Fruit fly (Drosophila melanogaster) whole organism, embryonic: Measurements from ENCODE around the gene Baldspot.

ENCODE experiments used
- Abd-B ChIP-seq: fragments of 200-800 bp; sonication (Bioruptor generic); optimal IDR thresholded peaks from 2 replicates; lab custom pipeline; 2018; ENCODE audit warnings: missing biosample characterization, mild to moderate bottlenecking, missing genetic modification characterization, moderate library complexity
- CG10209 ChIP-seq: fragments of 200-800 bp; sonication (Bioruptor generic); optimal IDR thresholded peaks from 3 replicates; lab custom pipeline; 2017; ENCODE audit warnings: missing biosample characterization, mild to moderate bottlenecking, missing genetic modification characterization, missing genetic modification reagents
- CG10462 ChIP-seq: fragments of 200-800 bp; sonication (Bioruptor generic); optimal IDR thresholded peaks from 2 replicates; lab custom pipeline; 2016; ENCODE audit warnings: missing biosample characterization, missing genetic modification characterization
- CG10565 ChIP-seq: fragments of 200-800 bp; sonication (Bioruptor generic); optimal IDR thresholded peaks from 3 replicates; lab custom pipeline; 2016; ENCODE audit warnings: missing biosample characterization, mild to moderate bottlenecking, missing genetic modification characterization
- CG13287 ChIP-seq: fragments of 200-800 bp; sonication (Bioruptor generic); IDR thresholded peaks from 2 replicates; pipeline ENCODE4 v1.3.6; 2022; ENCODE audit warnings: missing biosample characterization, missing genetic modification characterization; ENCODE audit not compliant: partially characterized antibody
- CG14014 ChIP-seq: fragments of 200-800 bp; sonication (Bioruptor generic); IDR thresholded peaks from 2 replicates; pipeline ENCODE4 v1.3.6; 2022; ENCODE audit warnings: missing biosample characterization, missing genetic modification characterization
- CG14050 ChIP-seq: fragments of 200-800 bp; sonication (Bioruptor generic); IDR thresholded peaks from 3 replicates; pipeline ENCODE4 v1.3.6; 2022; ENCODE audit warnings: missing biosample characterization, missing genetic modification characterization
- CG15073 ChIP-seq: fragments of 200-800 bp; sonication (Bioruptor generic); optimal IDR thresholded peaks from 2 replicates; lab custom pipeline; 2016; ENCODE audit warnings: missing biosample characterization, missing genetic modification characterization
- CG1529 ChIP-seq: fragments of 200-800 bp; sonication (Bioruptor generic); optimal IDR thresholded peaks from 3 replicates; lab custom pipeline; 2018; ENCODE audit warnings: missing biosample characterization, missing genetic modification characterization
- CG1603 ChIP-seq: fragments of 200-800 bp; sonication (Bioruptor generic); optimal IDR thresholded peaks from 2 replicates; lab custom pipeline; 2019; ENCODE audit warnings: missing biosample characterization, mild to moderate bottlenecking, missing genetic modification characterization, moderate library complexity
- CG17912 ChIP-seq: fragments of 200-800 bp; sonication (Bioruptor generic); optimal IDR thresholded peaks from 2 replicates; lab custom pipeline; 2018; ENCODE audit warnings: missing biosample characterization, mild to moderate bottlenecking, missing genetic modification characterization
- CG1792 ChIP-seq: fragments of 200-800 bp; sonication (Bioruptor generic); optimal IDR thresholded peaks from 2 replicates; lab custom pipeline; 2016; ENCODE audit warnings: missing biosample characterization, missing genetic modification characterization
- CG2712 ChIP-seq: fragments of 200-800 bp; optimal IDR thresholded peaks from 3 replicates; lab custom pipeline; 2019; ENCODE audit warnings: missing biosample characterization, mild to moderate bottlenecking, missing genetic modification characterization, moderate library complexity
- CG31365 ChIP-seq: fragments of 200-800 bp; sonication (Bioruptor generic); optimal IDR thresholded peaks from 2 replicates; lab custom pipeline; 2018; ENCODE audit warnings: missing biosample characterization, mild to moderate bottlenecking, missing genetic modification characterization
- CG31441 ChIP-seq: fragments of 200-800 bp; sonication (Bioruptor generic); IDR thresholded peaks from 2 replicates; pipeline ENCODE4 v1.3.6; 2022; ENCODE audit warnings: missing biosample characterization, missing genetic modification characterization
- CG33213 ChIP-seq: fragments of 200-800 bp; sonication (Bioruptor generic); optimal IDR thresholded peaks from 3 replicates; lab custom pipeline; 2016; ENCODE audit warnings: missing biosample characterization, missing genetic modification characterization
- CG4328 ChIP-seq: fragments of 200-800 bp; sonication (Bioruptor generic); optimal IDR thresholded peaks from 3 replicates; lab custom pipeline; 2017; ENCODE audit warnings: missing biosample characterization, missing genetic modification reagents, missing genetic modification characterization
- CG6813 ChIP-seq: fragments of 200-800 bp; sonication (Bioruptor generic); optimal IDR thresholded peaks from 2 replicates; lab custom pipeline; 2017; ENCODE audit warnings: missing biosample characterization, missing genetic modification characterization, mild to moderate bottlenecking, moderate library complexity, missing genetic modification reagents
- CG7786 ChIP-seq: fragments of 200-800 bp; sonication (Bioruptor generic); optimal IDR thresholded peaks from 2 replicates; lab custom pipeline; 2016; ENCODE audit warnings: missing biosample characterization, missing genetic modification characterization
- CG8924 ChIP-seq: fragments of 200-800 bp; optimal IDR thresholded peaks from 3 replicates; lab custom pipeline; 2019; ENCODE audit warnings: missing biosample characterization, mild to moderate bottlenecking, missing genetic modification characterization, moderate library complexity
- CG9727 ChIP-seq: fragments of 200-800 bp; sonication (Bioruptor generic); optimal IDR thresholded peaks from 3 replicates; lab custom pipeline; 2017; ENCODE audit warnings: missing biosample characterization, mild to moderate bottlenecking, missing genetic modification characterization
- CTCF ChIP-seq: fragments of 200-800 bp; sonication (Bioruptor generic); optimal IDR thresholded peaks from 2 replicates; lab custom pipeline; 2017; ENCODE audit warnings: missing biosample characterization, mild to moderate bottlenecking, missing genetic modification characterization, moderate library complexity
- Dll ChIP-seq: fragments of 200-800 bp; sonication (Bioruptor generic); IDR thresholded peaks from 4 replicates; pipeline ENCODE4 v1.3.6; 2022; ENCODE audit warnings: missing biosample characterization, missing genetic modification characterization; ENCODE audit not compliant: partially characterized antibody
- ERR ChIP-seq: fragments of 200-800 bp; sonication (Bioruptor generic); optimal IDR thresholded peaks from 2 replicates; lab custom pipeline; 2016; ENCODE audit warnings: missing biosample characterization, missing genetic modification characterization
- Fer1 ChIP-seq: fragments of 200-800 bp; sonication (Bioruptor generic); optimal IDR thresholded peaks from 2 replicates; lab custom pipeline; 2017; ENCODE audit warnings: missing biosample characterization, mild to moderate bottlenecking, missing genetic modification characterization
- HHEX ChIP-seq: fragments of 200-800 bp; sonication (Bioruptor generic); optimal IDR thresholded peaks from 3 replicates; lab custom pipeline; 2017; ENCODE audit warnings: missing biosample characterization, mild to moderate bottlenecking, missing genetic modification characterization, missing genetic modification reagents
- Lim3 ChIP-seq: fragments of 200-800 bp; sonication (Bioruptor generic); IDR thresholded peaks from 2 replicates; pipeline ENCODE4 v1.3.6; 2022; ENCODE audit warnings: missing biosample characterization, missing genetic modification characterization
- Meics ChIP-seq: fragments of 200-800 bp; sonication (Bioruptor generic); optimal IDR thresholded peaks from 2 replicates; lab custom pipeline; 2017; ENCODE audit warnings: missing biosample characterization, mild to moderate bottlenecking, missing genetic modification characterization
- Mes4 ChIP-seq: fragments of 200-800 bp; sonication (Bioruptor generic); optimal IDR thresholded peaks from 2 replicates; lab custom pipeline; 2016; ENCODE audit warnings: missing biosample characterization, missing genetic modification characterization
- Mrtf ChIP-seq: fragments of 200-800 bp; sonication (Bioruptor generic); IDR thresholded peaks from 3 replicates; pipeline ENCODE4 v1.3.6; 2022; ENCODE audit warnings: missing biosample characterization, missing genetic modification characterization
- Nf-YA ChIP-seq: fragments of 200-800 bp; sonication (Bioruptor generic); IDR thresholded peaks from 2 replicates; pipeline ENCODE4 v1.3.6; 2022; ENCODE audit warnings: missing biosample characterization, missing genetic modification characterization
- PHDP ChIP-seq: fragments of 200-800 bp; sonication (Bioruptor generic); optimal IDR thresholded peaks from 3 replicates; lab custom pipeline; 2018; ENCODE audit warnings: missing biosample characterization, mild to moderate bottlenecking, missing genetic modification characterization, moderate library complexity
- Poxn ChIP-seq: fragments of 200-800 bp; sonication (Bioruptor generic); IDR thresholded peaks from 2 replicates; pipeline ENCODE4 v1.3.6; 2022; ENCODE audit warnings: missing biosample characterization, missing genetic modification characterization
- Ptx1 ChIP-seq: fragments of 200-800 bp; sonication (Bioruptor generic); IDR thresholded peaks from 2 replicates; pipeline ENCODE4 v1.3.6; 2022; ENCODE audit warnings: missing biosample characterization, missing genetic modification characterization
- Scr ChIP-seq: fragments of 200-800 bp; sonication (Bioruptor generic); IDR thresholded peaks from 2 replicates; pipeline ENCODE4 v1.3.6; 2022; ENCODE audit warnings: missing biosample characterization, missing genetic modification characterization; ENCODE audit not compliant: partially characterized antibody
- amos ChIP-seq: fragments of 200-800 bp; sonication (Bioruptor generic); IDR thresholded peaks from 2 replicates; pipeline ENCODE4 v1.3.6; 2022; ENCODE audit warnings: missing biosample characterization, missing genetic modification characterization; ENCODE audit not compliant: partially characterized antibody
- bcd ChIP-seq: fragments of 200-800 bp; sonication (Bioruptor generic); optimal IDR thresholded peaks from 2 replicates; lab custom pipeline; 2017; ENCODE audit warnings: missing biosample characterization, mild to moderate bottlenecking, missing genetic modification characterization
- bigmax ChIP-seq: fragments of 200-800 bp; sonication (Bioruptor generic); optimal IDR thresholded peaks from 2 replicates; lab custom pipeline; 2018; ENCODE audit warnings: missing biosample characterization, mild to moderate bottlenecking, missing genetic modification characterization
- chm ChIP-seq: fragments of 200-800 bp; sonication (Bioruptor generic); IDR thresholded peaks from 2 replicates; pipeline ENCODE4 v1.3.6; 2022; ENCODE audit warnings: missing biosample characterization, missing genetic modification characterization
- cwo ChIP-seq: fragments of 200-800 bp; sonication (Bioruptor generic); optimal IDR thresholded peaks from 3 replicates; lab custom pipeline; 2017; ENCODE audit warnings: missing biosample characterization, missing genetic modification characterization, mild to moderate bottlenecking, moderate library complexity, missing genetic modification reagents
- dpn ChIP-seq, 2 experiments: fragments of 200-800 bp; sonication (Bioruptor generic); optimal IDR thresholded peaks; 3 replicates each; lab custom pipeline; 2016; ENCODE audit warnings: missing biosample characterization in 2 of 2, missing genetic modification characterization in 2 of 2
- ems ChIP-seq: fragments of 200-800 bp; sonication (Bioruptor generic); optimal IDR thresholded peaks from 3 replicates; lab custom pipeline; 2016; ENCODE audit warnings: missing biosample characterization, missing genetic modification characterization
- lab ChIP-seq: fragments of 200-800 bp; sonication (Bioruptor generic); optimal IDR thresholded peaks from 3 replicates; lab custom pipeline; 2017; ENCODE audit warnings: missing biosample characterization, missing genetic modification characterization, mild to moderate bottlenecking, moderate library complexity, missing genetic modification reagents
- lov ChIP-seq, 2 experiments: fragments of 200-800 bp in 1 of 2; fragments of >200 bp in 1 of 2; sonication (Bioruptor generic) in 1 of 2; IDR thresholded peaks in 1 of 2; optimal IDR thresholded peaks in 1 of 2; 2 replicates in 1 of 2; 3 replicates in 1 of 2; pipeline versions ENCODE4 v1.3.6 to Lab custom; 2017 to 2022; ENCODE audit warnings: missing biosample characterization in 1 of 2, missing genetic modification characterization in 1 of 2
- pfk ChIP-seq: fragments of 200-800 bp; sonication (Bioruptor generic); optimal IDR thresholded peaks from 2 replicates; lab custom pipeline; 2018; ENCODE audit warnings: missing biosample characterization, mild to moderate bottlenecking, missing genetic modification characterization, moderate library complexity
- sim ChIP-seq: fragments of 200-800 bp; sonication (Bioruptor generic); IDR thresholded peaks from 2 replicates; pipeline ENCODE4 v1.3.6; 2022; ENCODE audit warnings: missing biosample characterization, missing genetic modification characterization
- sima ChIP-seq: fragments of 200-800 bp; sonication (Bioruptor generic); optimal IDR thresholded peaks from 2 replicates; lab custom pipeline; 2016; ENCODE audit warnings: missing biosample characterization, missing genetic modification characterization
- tll ChIP-seq, 2 experiments: fragments of 200-800 bp in 1 of 2; fragments of >200 bp in 1 of 2; sonication (Bioruptor generic) in 1 of 2; optimal IDR thresholded peaks; 2 replicates each; lab custom pipeline; 2017 to 2019; ENCODE audit warnings: missing biosample characterization in 2 of 2, missing genetic modification characterization in 2 of 2, mild to moderate bottlenecking in 1 of 2, moderate library complexity in 1 of 2
- trem ChIP-seq: fragments of 200-800 bp; optimal IDR thresholded peaks from 3 replicates; lab custom pipeline; 2019; ENCODE audit warnings: missing biosample characterization, mild to moderate bottlenecking, missing genetic modification characterization, moderate library complexity
- zen2 ChIP-seq: fragments of 200-800 bp; sonication (Bioruptor generic); IDR thresholded peaks from 3 replicates; pipeline ENCODE4 v1.3.6; 2022; ENCODE audit warnings: missing biosample characterization, missing genetic modification characterization; ENCODE audit not compliant: partially characterized antibody

Baldspot gene

dm6 chr3L:16670195-16670594 lies 8.8 kb upstream of the Baldspot start (continued):
- TF ChIP-seq ERR (GFP tag; lab: Kevin White, UChicago) (no peak), ems (no peak), Abd-B (GFP tag; lab: Kevin White, UChicago) (no peak), CG10462 (GFP tag; lab: Kevin White, UChicago) (no peak), CG33213 (GFP tag; lab: Kevin White, UChicago) (no peak), lov (optimal IDR thresholded peaks at IDR 0.05; lab: Kevin White, UChicago) (no peak), lov (GFP tag; IDR thresholded peaks at IDR 0.05; lab: Robert Waterston, UW) (no peak), CG4328 (GFP tag; lab: Kevin White, UChicago) (no peak), PHDP (no peak), CG1792 (GFP tag; lab: Kevin White, UChicago) (no peak), CG13287 (no peak), CG14050 (GFP tag; lab: Robert Waterston, UW) (no peak), Nf-YA (no peak), bigmax (no peak), CG2712 (no peak), lab (GFP tag; lab: Kevin White, UChicago) (peak; percentile 89), Mrtf (GFP tag; lab: Robert Waterston, UW) (0 out of 3 replicates have a peak, but pooled peaks have one; percentile 13), CG15073 (GFP tag; lab: Kevin White, UChicago) (no peak), CG1603 (tag; lab: Kevin White, UChicago) (no peak), amos (GFP tag; lab: Robert Waterston, UW) (no peak), tll (GFP tag; optimal IDR thresholded peaks at IDR 0.05; lab: Kevin White, UChicago) (no peak), CG7786 (GFP tag; lab: Kevin White, UChicago) (no peak), pfk (GFP tag; lab: Kevin White, UChicago) (peak; percentile 54), CG1529 (no peak), Meics (GFP tag; lab: Kevin White, UChicago) (peak; percentile 8), CG10565 (GFP tag; lab: Kevin White, UChicago) (no peak), CG9727 (GFP tag; lab: Kevin White, UChicago) (no peak), CG6813 (GFP tag; lab: Kevin White, UChicago) (peak; percentile 20), zen2 (GFP tag; lab: Robert Waterston, UW) (no peak), CG10209 (GFP tag; lab: Kevin White, UChicago) (peak; percentile 21), Poxn (GFP tag; lab: Robert Waterston, UW) (no peak), bcd (GFP tag; lab: Kevin White, UChicago) (no peak), CG17912 (GFP tag; lab: Kevin White, UChicago) (peak; percentile 46), Lim3 (GFP tag; lab: Robert Waterston, UW) (no peak), CG31441 (GFP tag; lab: Robert Waterston, UW) (no peak), Dll (GFP tag; lab: Robert Waterston, UW) (no peak), Ptx1 (GFP tag; lab: Robert Waterston, UW) (0 out of 2 replicates have a peak, but pooled peaks have one; percentile 9), CG14014 (GFP tag; lab: Robert Waterston, UW) (peak; percentile 23; the same call in 1 of the 2 replicates), CG8924 (no peak), Scr (GFP tag; lab: Robert Waterston, UW) (no peak), CG31365 (tag; lab: Kevin White, UChicago) (no peak), Fer1 (peak; percentile 49), chm (0 out of 2 replicates have a peak, but pooled peaks have one; percentile 54), Mes4 (GFP tag; lab: Kevin White, UChicago) (no peak), sima (GFP tag; lab: Kevin White, UChicago) (no peak), HHEX (GFP tag; lab: Kevin White, UChicago) (peak; percentile 34), CTCF (GFP tag; lab: Kevin White, UChicago) (no peak), cwo (GFP tag; lab: Kevin White, UChicago) (peak; percentile 28), dpn (GFP tag; optimal IDR thresholded peaks at IDR 0.05; lab: Kevin White, UChicago) (no peak), sim (GFP tag; lab: Robert Waterston, UW) (no peak), trem (no peak)
